Fruit fly (Drosophila melanogaster): ENCODE measurements around the gene Jon99Fi.

dm6 chr3R:30476367-30476766 lies 12.4 kb upstream of the Jon99Fi start, which contains the start of gene spdo:
- TF ChIP-seq tgo (GFP tag; IDR thresholded peaks at IDR 0.05) (no peak), CG11695 (GFP tag; IDR thresholded peaks at IDR 0.05) (no peak), NK7.1 (GFP tag; optimal IDR thresholded peaks at IDR 0.05) (no peak), sna (GFP tag; IDR thresholded peaks at IDR 0.05; ENCODE audit: partially characterized antibody) (no peak), Hmx (GFP tag; optimal IDR thresholded peaks at IDR 0.05) (no peak), CG8944 (GFP tag; optimal IDR thresholded peaks at IDR 0.05) (no peak), NFAT (GFP tag; IDR thresholded peaks at IDR 0.05) (no peak), crol (GFP tag; IDR thresholded peaks at IDR 0.05) (no peak), Dfd (GFP tag; optimal IDR thresholded peaks at IDR 0.05) (no peak)
